Worm (Caenorhabditis elegans) whole organism, mixed stage, embryonic: ENCODE measurements around the gene col-131.

Experiments used
- M03D4.4 ChIP-seq: sonication (generic microtip); optimal IDR thresholded peaks from 2 replicates; lab custom pipeline; 2017; ENCODE audit warnings: mild to moderate bottlenecking, missing genetic modification characterization, missing compliant biosample characterization
- bed-3 ChIP-seq: fragments of 200-800 bp; sonication (Bioruptor generic); optimal IDR thresholded peaks from 3 replicates; lab custom pipeline; 2018; ENCODE audit warnings: mild to moderate bottlenecking, missing genetic modification characterization, moderate library complexity, missing compliant biosample characterization
- blmp-1 ChIP-seq: fragments of 150-350 bp; optimal IDR thresholded peaks from 2 replicates; lab custom pipeline; 2014; ENCODE audit warnings: missing biosample characterization, missing genetic modification characterization
- ceh-39 ChIP-seq: fragments of 150-350 bp; optimal IDR thresholded peaks from 2 replicates; lab custom pipeline; 2014; ENCODE audit warnings: missing biosample characterization, missing genetic modification characterization
- ceh-43 ChIP-seq: fragments of 200-800 bp; sonication (Bioruptor generic); optimal IDR thresholded peaks from 2 replicates; lab custom pipeline; 2018; ENCODE audit warnings: mild to moderate bottlenecking, missing genetic modification characterization, moderate library complexity, missing compliant biosample characterization
- ceh-83 ChIP-seq: fragments of 200-800 bp; sonication (Bioruptor generic); optimal IDR thresholded peaks from 2 replicates; lab custom pipeline; 2018; ENCODE audit warnings: mild to moderate bottlenecking, missing genetic modification characterization, missing compliant biosample characterization
- ces-1 ChIP-seq: fragments of 150-350 bp; optimal IDR thresholded peaks from 2 replicates; lab custom pipeline; 2014; ENCODE audit warnings: missing biosample characterization, missing genetic modification reagents, missing genetic modification characterization
- cnd-1 ChIP-seq: fragments of 200-800 bp; sonication (Bioruptor generic); optimal IDR thresholded peaks from 2 replicates; lab custom pipeline; 2018; ENCODE audit warnings: mild to moderate bottlenecking, missing genetic modification characterization, missing compliant biosample characterization
- drap-1 ChIP-seq: fragments of 200-800 bp; sonication (Bioruptor generic); optimal IDR thresholded peaks from 3 replicates; lab custom pipeline; 2018; ENCODE audit warnings: mild to moderate bottlenecking, missing genetic modification characterization, missing compliant biosample characterization
- elt-1 ChIP-seq: sonication (generic microtip); optimal IDR thresholded peaks from 2 replicates; lab custom pipeline; 2017; ENCODE audit warnings: missing genetic modification characterization, mild to moderate bottlenecking, missing compliant biosample characterization, antibody characterized with exemption, moderate library complexity, borderline replicate concordance; ENCODE audit not compliant: insufficient read depth
- elt-3 ChIP-seq: fragments of 150-350 bp; optimal IDR thresholded peaks from 2 replicates; lab custom pipeline; 2014; ENCODE audit warnings: missing biosample characterization, missing genetic modification characterization
- flh-1 ChIP-seq: fragments of 200-800 bp; sonication (Bioruptor generic); optimal IDR thresholded peaks from 2 replicates; lab custom pipeline; 2018; ENCODE audit warnings: mild to moderate bottlenecking, missing genetic modification characterization, moderate library complexity, missing compliant biosample characterization
- ham-2 ChIP-seq: fragments of 200-800 bp; sonication (Bioruptor generic); optimal IDR thresholded peaks from 2 replicates; lab custom pipeline; 2018; ENCODE audit warnings: mild to moderate bottlenecking, missing genetic modification characterization, missing compliant biosample characterization
- hlh-1 ChIP-seq: fragments of 150-350 bp; optimal IDR thresholded peaks from 2 replicates; lab custom pipeline; 2014; ENCODE audit warnings: missing biosample characterization, missing genetic modification reagents, missing genetic modification characterization
- lin-13 ChIP-seq: fragments of 150-350 bp; optimal IDR thresholded peaks from 2 replicates; lab custom pipeline; 2014; ENCODE audit warnings: missing biosample characterization, missing genetic modification characterization
- lin-32 ChIP-seq: fragments of 200-800 bp; sonication (Bioruptor generic); optimal IDR thresholded peaks from 2 replicates; lab custom pipeline; 2018; ENCODE audit warnings: mild to moderate bottlenecking, missing genetic modification characterization, missing compliant biosample characterization
- lsy-2 ChIP-seq: fragments of 150-350 bp; optimal IDR thresholded peaks from 2 replicates; lab custom pipeline; 2014; ENCODE audit warnings: missing biosample characterization, missing genetic modification characterization
- mab-5 ChIP-seq: fragments of 150-350 bp; optimal IDR thresholded peaks from 2 replicates; lab custom pipeline; 2014; ENCODE audit warnings: missing biosample characterization, missing genetic modification characterization
- mep-1 ChIP-seq: fragments of 150-350 bp; optimal IDR thresholded peaks from 2 replicates; lab custom pipeline; 2017; ENCODE audit warnings: missing biosample characterization, missing genetic modification reagents, missing genetic modification characterization, inconsistent platforms
- mls-2 ChIP-seq: sonication (generic microtip); optimal IDR thresholded peaks from 2 replicates; lab custom pipeline; 2016; ENCODE audit warnings: mild to moderate bottlenecking, missing genetic modification characterization, moderate library complexity, missing compliant biosample characterization
- nhr-12 ChIP-seq: fragments of 150-350 bp; optimal IDR thresholded peaks from 2 replicates; lab custom pipeline; 2014; ENCODE audit warnings: missing biosample characterization, missing genetic modification characterization
- nhr-2 ChIP-seq: fragments of 150-350 bp; optimal IDR thresholded peaks from 2 replicates; lab custom pipeline; 2014; ENCODE audit warnings: missing biosample characterization, missing genetic modification characterization
- nhr-28 ChIP-seq: fragments of 150-350 bp; optimal IDR thresholded peaks from 2 replicates; lab custom pipeline; 2014; ENCODE audit warnings: missing biosample characterization, missing genetic modification characterization
- nhr-76 ChIP-seq: sonication (generic microtip); optimal IDR thresholded peaks from 2 replicates; lab custom pipeline; 2017; ENCODE audit warnings: missing biosample characterization, missing genetic modification characterization
- sem-2 ChIP-seq: fragments of 200-800 bp; sonication (Bioruptor generic); optimal IDR thresholded peaks from 2 replicates; lab custom pipeline; 2018; ENCODE audit warnings: mild to moderate bottlenecking, missing genetic modification characterization, missing compliant biosample characterization
- snpc-4 ChIP-seq: fragments of 150-350 bp; optimal IDR thresholded peaks from 2 replicates; lab custom pipeline; 2014; ENCODE audit warnings: missing biosample characterization, missing genetic modification characterization
- sptf-1 ChIP-seq: sonication (generic microtip); optimal IDR thresholded peaks from 2 replicates; lab custom pipeline; 2017; ENCODE audit warnings: mild to moderate bottlenecking, missing genetic modification characterization, moderate library complexity, missing compliant biosample characterization
- tbx-8 ChIP-seq: fragments of 200-800 bp; sonication (Bioruptor generic); optimal IDR thresholded peaks from 2 replicates; lab custom pipeline; 2018; ENCODE audit warnings: mild to moderate bottlenecking, missing genetic modification characterization, moderate library complexity, missing compliant biosample characterization
- unc-120 ChIP-seq: sonication (generic microtip); optimal IDR thresholded peaks from 2 replicates; lab custom pipeline; 2017; ENCODE audit warnings: missing genetic modification characterization, missing compliant biosample characterization; ENCODE audit not compliant: poor library complexity, severe bottlenecking
- unc-62 ChIP-seq: fragments of 150-350 bp; optimal IDR thresholded peaks from 2 replicates; lab custom pipeline; 2014; ENCODE audit warnings: missing biosample characterization, missing genetic modification reagents, missing genetic modification characterization
- zip-8 ChIP-seq: fragments of 150-350 bp; optimal IDR thresholded peaks from 2 replicates; lab custom pipeline; 2014; ENCODE audit warnings: missing biosample characterization, missing genetic modification characterization
- ztf-11 ChIP-seq: fragments of 150-350 bp; optimal IDR thresholded peaks from 2 replicates; lab custom pipeline; 2014; ENCODE audit warnings: missing biosample characterization, missing genetic modification characterization

col-131 gene

ce11 chrIV:13059284-13059683 is 7.8 kb downstream of the col-131 start, which contains the start of gene scl-3:
TSS of gene scl-3 (plus strand) at chrIV:13059584.
- TF ChIP-seq cnd-1 (tag; lab: Kevin White, UChicago) (no peak), mep-1 (tag; lab: Kevin White, UChicago) (no peak), ham-2 (GFP tag; lab: Kevin White, UChicago) (no peak), ceh-39 (tag; lab: Kevin White, UChicago) (no peak), nhr-28 (tag; lab: Kevin White, UChicago) (no peak), hlh-1 (tag; lab: Kevin White, UChicago) (no peak), lin-13 (tag; lab: Kevin White, UChicago) (no peak), mab-5 (tag; lab: Kevin White, UChicago) (no peak), bed-3 (GFP tag; lab: Kevin White, UChicago) (no peak), M03D4.4 (tag; lab: Kevin White, UChicago) (no peak), nhr-12 (tag; lab: Kevin White, UChicago) (no peak), snpc-4 (tag; lab: Kevin White, UChicago) (no peak), ceh-83 (GFP tag; lab: Kevin White, UChicago) (no peak), blmp-1 (tag; lab: Kevin White, UChicago) (no peak), ztf-11 (no peak), sem-2 (GFP tag; lab: Kevin White, UChicago) (no peak), tbx-8 (GFP tag; lab: Kevin White, UChicago) (no peak), lsy-2 (tag; lab: Kevin White, UChicago) (no peak)

- TF ChIP-seq mep-1 (tag; lab: Kevin White, UChicago) (no peak), mab-5 (tag; lab: Kevin White, UChicago) (no peak), ces-1 (GFP tag; lab: Kevin White, UChicago) (no peak), zip-8 (tag; lab: Kevin White, UChicago) (no peak), snpc-4 (tag; lab: Kevin White, UChicago) (no peak), M03D4.4 (tag; lab: Kevin White, UChicago) (no peak), tbx-8 (GFP tag; lab: Kevin White, UChicago) (no peak), drap-1 (GFP tag; lab: Kevin White, UChicago) (no peak), nhr-2 (tag; lab: Kevin White, UChicago) (no peak), hlh-1 (tag; lab: Kevin White, UChicago) (no peak), ztf-11 (no peak), unc-62 (GFP tag; lab: Kevin White, UChicago) (no peak), bed-3 (GFP tag; lab: Kevin White, UChicago) (no peak), lin-13 (tag; lab: Kevin White, UChicago) (no peak), mls-2 (tag; lab: Kevin White, UChicago) (no peak)
These were observed 9.7 kb downstream of the col-131 start, which contains the start of gene scl-2 for ce11 chrIV:13057418-13057817. TSS of gene scl-2 (plus strand) at chrIV:13057710.

ce11 chrIV:13056026-13056425 is 11.1 kb downstream of the col-131 start, which contains the start of gene scl-1:
TSS of gene scl-1 (plus strand) at chrIV:13056326.
- no peak for TF ChIP-seq drap-1 (GFP tag; lab: Kevin White, UChicago)
- TF ChIP-seq bed-3 (GFP tag; lab: Kevin White, UChicago), result no peak
- no peak for TF ChIP-seq ceh-83 (GFP tag; lab: Kevin White, UChicago)
- TF ChIP-seq cnd-1 (tag; lab: Kevin White, UChicago), result no peak
- TF ChIP-seq mls-2 (tag; lab: Kevin White, UChicago), result no peak
- no peak for TF ChIP-seq sptf-1 (tag; lab: Kevin White, UChicago)
- TF ChIP-seq nhr-12 (tag; lab: Kevin White, UChicago), result no peak
- no peak for TF ChIP-seq mep-1 (tag; lab: Kevin White, UChicago)
- TF ChIP-seq blmp-1 (tag; lab: Kevin White, UChicago), result no peak
- TF ChIP-seq sem-2 (GFP tag; lab: Kevin White, UChicago), result no peak
- TF ChIP-seq flh-1 (GFP tag; lab: Kevin White, UChicago), result no peak
- no peak for TF ChIP-seq ham-2 (GFP tag; lab: Kevin White, UChicago)
- no peak for TF ChIP-seq elt-3
- no peak for TF ChIP-seq ces-1 (GFP tag; lab: Kevin White, UChicago)
- TF ChIP-seq tbx-8 (GFP tag; lab: Kevin White, UChicago), result no peak

ce11 chrIV:13052568-13052967 is 14.5 kb downstream of the col-131 start, which contains the start of gene F49E11.7:
TSS of gene F49E11.7 (plus strand) at chrIV:13052868.
- TF ChIP-seq mep-1 (tag; lab: Kevin White, UChicago) (no peak), tbx-8 (GFP tag; lab: Kevin White, UChicago) (no peak), cnd-1 (tag; lab: Kevin White, UChicago) (no peak), lin-32 (GFP tag; lab: Kevin White, UChicago) (no peak), sptf-1 (tag; lab: Kevin White, UChicago) (no peak)
- TF ChIP-seq, all 35 proteins: peak for 0

DNA sequence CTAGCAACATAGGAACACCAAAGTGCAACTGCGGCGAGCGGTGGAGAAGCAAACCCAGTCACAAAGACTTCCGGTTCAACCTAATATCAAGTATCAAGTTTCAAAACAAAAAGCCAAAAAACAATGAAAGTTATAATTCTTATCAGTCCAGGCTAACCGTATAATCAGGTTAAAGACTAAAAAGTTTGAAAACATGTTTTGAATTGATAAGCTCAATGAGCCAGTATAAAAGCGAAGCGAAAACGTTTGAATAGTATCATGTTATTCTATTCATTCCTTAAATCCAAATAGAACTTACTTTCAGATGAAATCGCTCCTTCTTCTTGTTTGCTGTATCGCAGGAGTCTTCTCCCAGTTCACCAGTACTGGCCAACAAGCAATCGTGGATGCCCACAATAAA is 16.0 kb downstream of the col-131 start, which contains the start of gene scl-11:
Gene scl-11, plus strand, starts transcription at position 301 of the 400 bp plus-strand sequence.
- no peak for TF ChIP-seq blmp-1 (tag; lab: Kevin White, UChicago)
- no peak for TF ChIP-seq ces-1 (GFP tag; lab: Kevin White, UChicago)
- TF ChIP-seq mep-1 (tag; lab: Kevin White, UChicago), result no peak
- no peak for TF ChIP-seq nhr-28 (tag; lab: Kevin White, UChicago)
- TF ChIP-seq M03D4.4 (tag; lab: Kevin White, UChicago), result no peak
- no peak for TF ChIP-seq nhr-76 (tag; lab: Kevin White, UChicago)
- no peak for TF ChIP-seq elt-1 (tag; lab: Kevin White, UChicago)
- TF ChIP-seq sem-2 (GFP tag; lab: Kevin White, UChicago), result no peak
- TF ChIP-seq sptf-1 (tag; lab: Kevin White, UChicago), result no peak
- no peak for TF ChIP-seq ham-2 (GFP tag; lab: Kevin White, UChicago)
- no peak for TF ChIP-seq ceh-39 (tag; lab: Kevin White, UChicago)
- no peak for TF ChIP-seq unc-120 (tag; lab: Kevin White, UChicago)
- TF ChIP-seq flh-1 (GFP tag; lab: Kevin White, UChicago), result no peak
- no peak for TF ChIP-seq unc-62 (GFP tag; lab: Kevin White, UChicago)
- no peak for TF ChIP-seq ceh-43 (GFP tag; lab: Kevin White, UChicago)
- TF ChIP-seq lin-13 (tag; lab: Kevin White, UChicago), result no peak
- TF ChIP-seq elt-3, result no peak
- TF ChIP-seq ztf-11, result no peak
- TF ChIP-seq snpc-4 (tag; lab: Kevin White, UChicago), result no peak
